Worm (Caenorhabditis elegans) whole organism, L4/young adult: ENCODE measurements around the gene tomm-70.

ENCODE experiments used
- W03F9.2 ChIP-seq: fragments of 150-350 bp; optimal IDR thresholded peaks from 2 replicates; lab custom pipeline; 2014; ENCODE audit warnings: missing biosample characterization, missing genetic modification characterization
- dao-5 ChIP-seq: sonication (generic microtip); optimal IDR thresholded peaks from 2 replicates; lab custom pipeline; 2016; ENCODE audit warnings: missing genotype, missing genetic modification characterization, moderate library complexity, missing compliant biosample characterization
- him-1 ChIP-seq: sonication (generic microtip); optimal IDR thresholded peaks from 2 replicates; lab custom pipeline; 2016; ENCODE audit warnings: missing genotype, missing genetic modification reagents, missing genetic modification characterization, missing compliant biosample characterization

DNA sequence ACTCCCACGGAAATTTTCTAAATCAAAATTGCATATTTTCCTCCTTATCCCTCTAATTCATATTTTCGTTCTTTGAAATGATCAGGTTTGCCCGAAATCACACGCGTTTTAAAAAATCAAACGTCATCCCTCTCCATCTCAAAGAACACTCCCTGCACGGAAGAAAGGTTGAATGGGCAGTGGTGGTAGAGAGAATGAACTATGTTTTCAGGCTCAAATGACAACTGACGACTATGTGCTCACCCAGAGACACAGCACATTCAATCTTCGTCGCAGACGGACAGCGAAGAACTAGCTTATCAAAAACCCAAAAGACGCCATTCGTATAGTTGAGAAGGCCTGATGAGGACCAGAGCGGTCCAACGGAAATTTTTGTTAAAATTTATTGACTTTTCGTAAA is 14.8 kb downstream of the tomm-70 start:
- TF ChIP-seq dao-5 (no peak), him-1 (tag; lab: Kevin White, UChicago) (no peak), W03F9.2 (tag; lab: Kevin White, UChicago) (no peak)
